Worm (Caenorhabditis elegans) whole organism, L4 larva: Measurements from ENCODE around the gene smcl-1.
A peak's percentile ranks its signal among the peaks of the same experiment; 100 is the strongest.

Experiments
- D1046.2 ChIP-seq: fragments of 200-800 bp; sonication (Bioruptor generic); IDR thresholded peaks from 2 replicates; pipeline ENCODE4 v1.3.6; 2022; ENCODE audit warnings: missing genetic modification characterization, missing compliant biosample characterization
- F26F4.8 ChIP-seq: fragments of 200-800 bp; sonication (Bioruptor generic); conservative IDR thresholded peaks from 2 replicates; pipeline ENCODE4 v1.3.6; 2022; ENCODE audit warnings: missing genetic modification characterization, missing compliant biosample characterization
- F44E2.7 ChIP-seq: fragments of 200-800 bp; sonication (Bioruptor generic); IDR thresholded peaks from 2 replicates; pipeline ENCODE4 v2.1.2; 2022; ENCODE audit warnings: missing genetic modification characterization, missing compliant biosample characterization
- T20F7.1 ChIP-seq: fragments of 200-800 bp; sonication (Bioruptor generic); optimal IDR thresholded peaks from 2 replicates; lab custom pipeline; 2018; ENCODE audit warnings: mild to moderate bottlenecking, missing genetic modification characterization, missing compliant biosample characterization
- Y105C5A.15 ChIP-seq: fragments of 200-800 bp; sonication (Bioruptor generic); IDR thresholded peaks from 2 replicates; pipeline ENCODE4 v1.3.6; 2022; ENCODE audit warnings: missing genetic modification characterization, missing compliant biosample characterization
- Y5F2A.4 ChIP-seq: fragments of 200-800 bp; sonication (Bioruptor generic); optimal IDR thresholded peaks from 2 replicates; lab custom pipeline; 2018; ENCODE audit warnings: mild to moderate bottlenecking, missing genetic modification characterization, missing compliant biosample characterization
- Y75B8A.6 ChIP-seq: fragments of 200-800 bp; sonication (Bioruptor generic); IDR thresholded peaks from 2 replicates; pipeline ENCODE4 v1.3.6; 2022; ENCODE audit warnings: missing genetic modification reagents, missing genetic modification characterization, missing compliant biosample characterization
- ZK337.2 ChIP-seq: fragments of 200-800 bp; sonication (Bioruptor generic); IDR thresholded peaks from 2 replicates; pipeline ENCODE4 v1.3.6; 2022; ENCODE audit warnings: missing genetic modification reagents, missing genetic modification characterization, missing compliant biosample characterization
- arid-1 ChIP-seq: fragments of 200-800 bp; sonication (Bioruptor generic); conservative IDR thresholded peaks from 2 replicates; pipeline ENCODE4 v1.3.6; 2022; ENCODE audit warnings: missing genetic modification reagents, missing genetic modification characterization, missing compliant biosample characterization
- attf-4 ChIP-seq: sonication (generic microtip); optimal IDR thresholded peaks from 3 replicates; lab custom pipeline; 2017; ENCODE audit warnings: missing biosample characterization, missing genetic modification characterization
- ceh-32 ChIP-seq: sonication (generic microtip); optimal IDR thresholded peaks from 2 replicates; lab custom pipeline; 2016; ENCODE audit warnings: mild to moderate bottlenecking, missing genetic modification characterization, missing compliant biosample characterization; ENCODE audit not compliant: poor library complexity
- ceh-44 ChIP-seq: fragments of 200-800 bp; sonication (Bioruptor generic); IDR thresholded peaks from 2 replicates; pipeline ENCODE4 v1.3.6; 2022; ENCODE audit warnings: missing genetic modification reagents, missing genetic modification characterization, missing compliant biosample characterization
- dmd-6 ChIP-seq: fragments of 200-800 bp; sonication (Bioruptor generic); IDR thresholded peaks from 2 replicates; pipeline ENCODE4 v1.3.6; 2022; ENCODE audit warnings: missing genetic modification reagents, missing genetic modification characterization, missing compliant biosample characterization
- dmd-8 ChIP-seq: fragments of 200-800 bp; sonication (Bioruptor generic); IDR thresholded peaks from 2 replicates; pipeline ENCODE4 v1.3.6; 2022; ENCODE audit warnings: missing genetic modification characterization, missing compliant biosample characterization
- egl-27 ChIP-seq: sonication (generic microtip); optimal IDR thresholded peaks from 3 replicates; lab custom pipeline; 2017; ENCODE audit warnings: missing biosample characterization, missing genetic modification reagents, missing genetic modification characterization
- fkh-10 ChIP-seq: fragments of 150-350 bp; optimal IDR thresholded peaks from 2 replicates; lab custom pipeline; 2014; ENCODE audit warnings: missing biosample characterization, missing genetic modification reagents, missing genetic modification characterization
- fos-1 ChIP-seq: fragments of 150-350 bp; optimal IDR thresholded peaks from 2 replicates; lab custom pipeline; 2014; ENCODE audit warnings: missing biosample characterization, missing genetic modification characterization
- gei-8 ChIP-seq: fragments of 200-800 bp; sonication (Bioruptor generic); optimal IDR thresholded peaks from 2 replicates; lab custom pipeline; 2018; ENCODE audit warnings: mild to moderate bottlenecking, missing genetic modification characterization, missing compliant biosample characterization
- hlh-30 ChIP-seq: sonication (generic microtip); optimal IDR thresholded peaks from 2 replicates; lab custom pipeline; 2017; ENCODE audit warnings: antibody characterized with exemption, mild to moderate bottlenecking, missing genetic modification characterization, missing compliant biosample characterization; ENCODE audit not compliant: insufficient read depth
- jun-1 ChIP-seq: fragments of 150-350 bp; optimal IDR thresholded peaks from 2 replicates; lab custom pipeline; 2014; ENCODE audit warnings: missing biosample characterization, missing genetic modification reagents, missing genetic modification characterization
- lim-7 ChIP-seq: fragments of 200-800 bp; sonication (Bioruptor generic); IDR thresholded peaks from 2 replicates; pipeline ENCODE4 v1.3.6; 2022; ENCODE audit warnings: missing genetic modification characterization, missing compliant biosample characterization
- lin-1 ChIP-seq: fragments of 200-800 bp; sonication (Bioruptor generic); IDR thresholded peaks from 2 replicates; pipeline ENCODE4 v1.3.6; 2022; ENCODE audit warnings: missing genetic modification reagents, missing genetic modification characterization, missing compliant biosample characterization
- lin-13 ChIP-seq: fragments of 150-350 bp; optimal IDR thresholded peaks from 2 replicates; lab custom pipeline; 2014; ENCODE audit warnings: missing biosample characterization, missing genetic modification reagents, missing genetic modification characterization
- lin-38 ChIP-seq: fragments of 200-800 bp; sonication (Bioruptor generic); IDR thresholded peaks from 2 replicates; pipeline ENCODE4 v1.3.6; 2022; ENCODE audit warnings: missing genetic modification reagents, missing genetic modification characterization, missing compliant biosample characterization
- lin-39 ChIP-seq: fragments of 150-350 bp; optimal IDR thresholded peaks from 2 replicates; lab custom pipeline; 2014; ENCODE audit warnings: missing biosample characterization, missing genetic modification reagents, missing genetic modification characterization
- madf-5 ChIP-seq, 2 experiments: fragments of 200-800 bp; sonication (Bioruptor generic); IDR thresholded peaks; 2 replicates each; pipeline ENCODE4 v1.3.6; 2022; ENCODE audit warnings: missing compliant biosample characterization in 2 of 2, missing genetic modification characterization in 2 of 2
- madf-9 ChIP-seq: fragments of 200-800 bp; sonication (Bioruptor generic); conservative IDR thresholded peaks from 2 replicates; pipeline ENCODE4 v1.3.6; 2022; ENCODE audit warnings: missing genetic modification reagents, missing genetic modification characterization, missing compliant biosample characterization
- mdt-29 ChIP-seq: fragments of 200-800 bp; sonication (Bioruptor generic); IDR thresholded peaks from 2 replicates; pipeline ENCODE4 v1.3.6; 2022; ENCODE audit warnings: missing genetic modification reagents, missing genetic modification characterization, missing compliant biosample characterization
- mep-1 ChIP-seq: fragments of 150-350 bp; sonication (generic microtip); optimal IDR thresholded peaks from 3 replicates; lab custom pipeline; 2014; ENCODE audit warnings: missing biosample characterization, missing genetic modification characterization
- mes-2 ChIP-seq: sonication (generic microtip); optimal IDR thresholded peaks from 2 replicates; lab custom pipeline; 2016; ENCODE audit warnings: missing genotype, mild to moderate bottlenecking, missing genetic modification characterization, missing compliant biosample characterization; ENCODE audit not compliant: poor library complexity, severe bottlenecking
- mxl-3 ChIP-seq: fragments of 200-800 bp; sonication (Bioruptor generic); optimal IDR thresholded peaks from 2 replicates; lab custom pipeline; 2018; ENCODE audit warnings: mild to moderate bottlenecking, missing genetic modification characterization, missing compliant biosample characterization
- nhr-10 ChIP-seq: fragments of 150-350 bp; optimal IDR thresholded peaks from 2 replicates; lab custom pipeline; 2014; ENCODE audit warnings: missing biosample characterization, missing genetic modification characterization
- nhr-111 ChIP-seq: fragments of 200-800 bp; sonication (Bioruptor generic); optimal IDR thresholded peaks from 2 replicates; lab custom pipeline; 2018; ENCODE audit warnings: mild to moderate bottlenecking, missing genetic modification characterization, missing compliant biosample characterization
- nhr-25 ChIP-seq: sonication (generic microtip); optimal IDR thresholded peaks from 2 replicates; lab custom pipeline; 2017; ENCODE audit warnings: missing genetic modification characterization, mild to moderate bottlenecking, missing compliant biosample characterization, antibody characterized with exemption, moderate library complexity, borderline replicate concordance; ENCODE audit not compliant: insufficient read depth
- nhr-42 ChIP-seq: fragments of 200-800 bp; sonication (Bioruptor generic); IDR thresholded peaks from 2 replicates; pipeline ENCODE4 v1.3.6; 2022; ENCODE audit warnings: missing genetic modification characterization, missing compliant biosample characterization
- nhr-6 ChIP-seq: fragments of 150-350 bp; optimal IDR thresholded peaks from 2 replicates; lab custom pipeline; 2014; ENCODE audit warnings: missing biosample characterization, missing genetic modification characterization
- nhr-77 ChIP-seq: fragments of 150-350 bp; optimal IDR thresholded peaks from 2 replicates; lab custom pipeline; 2014; ENCODE audit warnings: missing biosample characterization, missing genetic modification characterization
- pha-4 ChIP-seq, 2 experiments: fragments of 150-350 bp in 1 of 2; fragments of 200-800 bp in 1 of 2; sonication (Bioruptor generic) in 1 of 2; IDR thresholded peaks in 1 of 2; optimal IDR thresholded peaks in 1 of 2; 2 replicates each; pipeline versions ENCODE4 v1.3.6 to Lab custom; 2014 to 2022; ENCODE audit warnings: missing genetic modification characterization in 2 of 2, missing genetic modification reagents in 2 of 2, missing biosample characterization in 1 of 2, missing compliant biosample characterization in 1 of 2
- php-3 ChIP-seq: fragments of 200-800 bp; sonication (Bioruptor generic); IDR thresholded peaks from 2 replicates; pipeline ENCODE4 v1.3.6; 2022; ENCODE audit warnings: missing genetic modification reagents, missing genetic modification characterization, missing compliant biosample characterization
- pqm-1 ChIP-seq: sonication (generic microtip); optimal IDR thresholded peaks from 2 replicates; lab custom pipeline; 2017; ENCODE audit warnings: missing biosample characterization, missing genetic modification characterization
- sdz-12 ChIP-seq: fragments of 200-800 bp; sonication (Bioruptor generic); optimal IDR thresholded peaks from 2 replicates; lab custom pipeline; 2018; ENCODE audit warnings: mild to moderate bottlenecking, missing genetic modification characterization, missing compliant biosample characterization
- snpc-1.2 ChIP-seq: fragments of 200-800 bp; sonication (Bioruptor generic); IDR thresholded peaks from 2 replicates; pipeline ENCODE4 v1.3.6; 2022; ENCODE audit warnings: missing genetic modification reagents, missing genetic modification characterization, missing compliant biosample characterization
- tra-1 ChIP-seq: fragments of 200-800 bp; sonication (Bioruptor generic); IDR thresholded peaks from 2 replicates; pipeline ENCODE4 v1.3.6; 2022; ENCODE audit warnings: missing genetic modification reagents, missing genetic modification characterization, missing compliant biosample characterization
- unc-130 ChIP-seq: sonication (generic microtip); optimal IDR thresholded peaks from 2 replicates; lab custom pipeline; 2016; ENCODE audit warnings: missing genetic modification reagents, missing genetic modification characterization, missing compliant biosample characterization
- unc-62 ChIP-seq, 3 experiments: fragments of 150-350 bp in 1 of 3; sonication (generic microtip); optimal IDR thresholded peaks in 2 of 3; peaks in 1 of 3; 1 replicate in 1 of 3; 2 replicates in 2 of 3; lab custom pipeline; 2014 to 2017; ENCODE audit warnings: missing biosample characterization in 3 of 3, missing genetic modification characterization in 3 of 3, missing genetic modification reagents in 3 of 3, missing genotype in 1 of 3
- zfp-2 ChIP-seq: sonication (generic microtip); optimal IDR thresholded peaks from 2 replicates; lab custom pipeline; 2016; ENCODE audit warnings: mild to moderate bottlenecking, missing genetic modification characterization, missing compliant biosample characterization
- zip-11 ChIP-seq: fragments of 200-800 bp; sonication (Bioruptor generic); IDR thresholded peaks from 2 replicates; pipeline ENCODE4 v1.3.6; 2022; ENCODE audit warnings: missing genetic modification characterization, missing compliant biosample characterization
- zip-2 ChIP-seq: fragments of 150-350 bp; optimal IDR thresholded peaks from 2 replicates; lab custom pipeline; 2014; ENCODE audit warnings: missing biosample characterization, missing genetic modification characterization

The smcl-1 gene

DNA sequence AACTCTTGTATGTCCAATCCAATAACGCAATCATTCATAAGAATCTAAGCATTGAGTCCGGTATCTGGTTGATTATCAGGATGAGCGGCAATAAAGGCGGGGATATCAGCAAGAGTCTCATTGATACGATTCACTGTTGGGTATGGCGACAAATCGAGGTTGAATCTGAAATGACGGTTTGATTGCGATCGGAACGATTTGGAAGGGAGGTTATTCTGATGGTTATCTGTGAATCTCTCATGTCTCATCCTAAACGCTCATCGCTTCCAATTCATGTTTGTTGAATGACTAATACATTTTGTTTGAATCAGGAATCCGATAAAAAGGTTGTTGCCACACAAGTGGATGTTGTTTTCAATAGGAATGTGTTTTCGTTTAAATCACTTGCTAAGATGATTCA is 33.2 kb downstream of the smcl-1 start:
- TF ChIP-seq nhr-77 (tag; lab: Kevin White, UChicago) = no peak
- TF ChIP-seq hlh-30 (tag; lab: Kevin White, UChicago) = no peak
- TF ChIP-seq unc-62 (GFP tag; optimal IDR thresholded peaks at IDR 0.05 in 1 of 2; lab: Kevin White, UChicago) = peak in 1 of 2 experiments; percentile 69
- no peak for TF ChIP-seq unc-62 (tag; optimal IDR thresholded peaks at IDR 0.05; lab: Kevin White, UChicago)
- no peak for TF ChIP-seq T20F7.1 (GFP tag; lab: Kevin White, UChicago)
- no peak for TF ChIP-seq pqm-1 (tag; lab: Kevin White, UChicago)
- TF ChIP-seq php-3 = no peak
- TF ChIP-seq dmd-8 (GFP tag; lab: Robert Waterston, UW) = no peak

DNA sequence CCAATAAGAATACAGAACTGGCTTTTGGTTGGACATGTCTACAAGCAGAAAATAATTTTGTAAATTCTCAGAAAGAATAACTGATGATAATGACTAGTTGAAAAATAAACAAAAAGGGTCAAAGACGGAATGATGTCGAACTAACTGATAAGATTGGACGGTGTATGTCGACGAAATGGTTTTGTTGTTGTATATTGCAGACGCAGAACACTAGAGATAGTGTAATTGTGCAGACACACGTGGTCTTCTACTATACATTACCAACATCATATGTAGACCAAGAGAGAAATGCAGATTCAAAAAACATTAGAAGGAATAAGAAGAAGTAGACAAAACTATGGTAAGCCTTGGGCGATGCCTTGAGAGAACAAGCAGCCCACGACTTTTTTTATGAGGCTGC is 34.5 kb downstream of the smcl-1 start, which contains the start of the genes gst-42 and D1053.2:
gst-42 (minus strand) TSS at position 176 of the 400 bp plus-strand sequence.
D1053.2 (plus strand) TSS at position 391 of the 400 bp plus-strand sequence.
- no peak for TF ChIP-seq lim-7 (GFP tag; lab: Robert Waterston, UW)
- TF ChIP-seq attf-4 (tag; lab: Kevin White, UChicago) = no peak
- no peak for TF ChIP-seq egl-27 (tag; lab: Kevin White, UChicago)
- no peak for TF ChIP-seq snpc-1.2 (GFP tag; lab: Robert Waterston, UW)
- peak; percentile 86 for TF ChIP-seq hlh-30 (tag; lab: Kevin White, UChicago)
- TF ChIP-seq mes-2 (tag; lab: Kevin White, UChicago) = no peak
- TF ChIP-seq nhr-77 (tag; lab: Kevin White, UChicago) = peak; percentile 86
- TF ChIP-seq nhr-111 (GFP tag; lab: Kevin White, UChicago) = no peak
- TF ChIP-seq zip-2 (tag; lab: Kevin White, UChicago) = no peak
- TF ChIP-seq mxl-3 (GFP tag; lab: Kevin White, UChicago) = peak; percentile 99
- no peak for TF ChIP-seq D1046.2 (GFP tag; lab: Robert Waterston, UW)
- no peak for TF ChIP-seq ceh-32 (tag; lab: Kevin White, UChicago)
- TF ChIP-seq madf-5 (GFP tag; IDR thresholded peaks at IDR 0.05; lab: Robert Waterston, UW) = no peak
- TF ChIP-seq lin-1 (GFP tag; lab: Robert Waterston, UW) = peak; percentile 53; the same call in 1 of the 2 replicates
- no peak for TF ChIP-seq unc-130 (GFP tag; lab: Kevin White, UChicago)
- no peak for TF ChIP-seq arid-1
- no peak for TF ChIP-seq jun-1 (tag; lab: Kevin White, UChicago)
- no peak for TF ChIP-seq Y105C5A.15 (GFP tag; lab: Robert Waterston, UW)
- TF ChIP-seq zfp-2 = no peak
- no peak for TF ChIP-seq nhr-25 (tag; lab: Kevin White, UChicago)
- no peak for TF ChIP-seq lin-38 (GFP tag; lab: Robert Waterston, UW)
- no peak for TF ChIP-seq F44E2.7 (GFP tag; lab: Robert Waterston, UW)
- no peak for TF ChIP-seq madf-9
- TF ChIP-seq Y75B8A.6 (GFP tag; lab: Robert Waterston, UW) = no peak
- no peak for TF ChIP-seq pha-4 (GFP tag; IDR thresholded peaks at IDR 0.05; lab: Robert Waterston, UW)
- peak; percentile 3 for TF ChIP-seq pha-4 (tag; optimal IDR thresholded peaks at IDR 0.05; lab: Kevin White, UChicago)
- peak; percentile 62 for TF ChIP-seq nhr-10
- TF ChIP-seq ZK337.2 = no peak
- TF ChIP-seq lin-13 (GFP tag; lab: Kevin White, UChicago) = no peak
- TF ChIP-seq ceh-44 = no peak
- no peak for TF ChIP-seq fos-1
- TF ChIP-seq gei-8 = no peak
- peak; percentile 54 for TF ChIP-seq mep-1 (tag; lab: Kevin White, UChicago)
- no peak for TF ChIP-seq sdz-12 (GFP tag; lab: Kevin White, UChicago)
- TF ChIP-seq nhr-6 = peak; percentile 56
- no peak for TF ChIP-seq F26F4.8 (GFP tag; lab: Robert Waterston, UW)
- no peak for TF ChIP-seq nhr-42
- peak in 1 of 2 experiments; percentile 40 for TF ChIP-seq unc-62 (GFP tag; optimal IDR thresholded peaks at IDR 0.05 in 1 of 2; lab: Kevin White, UChicago)
- TF ChIP-seq unc-62 (tag; optimal IDR thresholded peaks at IDR 0.05; lab: Kevin White, UChicago) = no peak
- TF ChIP-seq fkh-10 = no peak
- TF ChIP-seq Y5F2A.4 = no peak
- TF ChIP-seq lin-39 (tag; lab: Kevin White, UChicago) = no peak
- TF ChIP-seq zip-11 (GFP tag; lab: Robert Waterston, UW) = no peak
- TF ChIP-seq mdt-29 (GFP tag; lab: Robert Waterston, UW) = no peak
- TF ChIP-seq tra-1 (GFP tag; lab: Robert Waterston, UW) = peak; percentile 63; the same call in 1 of the 2 replicates
- peak; percentile 95 for TF ChIP-seq dmd-6 (GFP tag; lab: Robert Waterston, UW)
